Worm (Caenorhabditis elegans) whole organism, early embryonic: ENCODE measurements around the gene oat-1.

Experiments
- B0310.2 ChIP-seq: sonication (generic microtip); optimal IDR thresholded peaks from 2 replicates; lab custom pipeline; 2016; ENCODE audit warnings: mild to moderate bottlenecking, missing genetic modification characterization, missing compliant biosample characterization
- F13C5.2 ChIP-seq: sonication (generic microtip); optimal IDR thresholded peaks from 2 replicates; lab custom pipeline; 2017; ENCODE audit warnings: mild to moderate bottlenecking, missing genetic modification characterization, inconsistent platforms, missing compliant biosample characterization
- aly-1 ChIP-seq: sonication (generic microtip); optimal IDR thresholded peaks from 2 replicates; lab custom pipeline; 2016; ENCODE audit warnings: missing genetic modification characterization, missing compliant biosample characterization
- ama-1 ChIP-seq: fragments of 150-350 bp; optimal IDR thresholded peaks from 2 replicates; lab custom pipeline; 2014
- ceh-13 ChIP-seq: fragments of 200-800 bp; sonication (Bioruptor generic); optimal IDR thresholded peaks from 2 replicates; lab custom pipeline; 2018; ENCODE audit warnings: mild to moderate bottlenecking, missing genetic modification characterization, missing compliant biosample characterization
- ceh-36 ChIP-seq: sonication (generic microtip); optimal IDR thresholded peaks from 2 replicates; lab custom pipeline; 2016; ENCODE audit warnings: missing genetic modification characterization, inconsistent platforms, missing compliant biosample characterization
- ets-7 ChIP-seq: sonication (generic microtip); optimal IDR thresholded peaks from 2 replicates; lab custom pipeline; 2016; ENCODE audit warnings: missing genotype, missing genetic modification characterization, missing compliant biosample characterization
- flt-1 ChIP-seq: fragments of 200-800 bp; sonication (Bioruptor generic); IDR thresholded peaks from 2 replicates; pipeline ENCODE4 v1.3.6; 2022; ENCODE audit warnings: missing genetic modification characterization, missing compliant biosample characterization
- hmbx-1 ChIP-seq: sonication (generic microtip); optimal IDR thresholded peaks from 2 replicates; lab custom pipeline; 2016; ENCODE audit warnings: mild to moderate bottlenecking, missing genetic modification characterization, missing compliant biosample characterization
- hmg-4 ChIP-seq: fragments of 200-800 bp; sonication (Bioruptor generic); optimal IDR thresholded peaks from 2 replicates; lab custom pipeline; 2018; ENCODE audit warnings: mild to moderate bottlenecking, missing genetic modification characterization, missing compliant biosample characterization
- hnd-1 ChIP-seq: sonication (generic microtip); optimal IDR thresholded peaks from 2 replicates; lab custom pipeline; 2016; ENCODE audit warnings: missing genetic modification characterization, missing compliant biosample characterization
- pes-1 ChIP-seq: fragments of 200-800 bp; sonication (Bioruptor generic); IDR thresholded peaks from 2 replicates; pipeline ENCODE4 v1.3.6; 2022; ENCODE audit warnings: missing genetic modification reagents, missing genetic modification characterization, missing compliant biosample characterization
- scrt-1 ChIP-seq: fragments of 200-800 bp; sonication (Bioruptor generic); IDR thresholded peaks from 2 replicates; pipeline ENCODE4 v1.3.6; 2022; ENCODE audit warnings: missing genetic modification characterization, missing compliant biosample characterization
- sea-1 ChIP-seq: fragments of 200-800 bp; sonication (Bioruptor generic); conservative IDR thresholded peaks from 2 replicates; pipeline ENCODE4 v1.3.6; 2022; ENCODE audit warnings: missing genetic modification characterization, missing compliant biosample characterization
- tbx-11 ChIP-seq: fragments of 200-800 bp; sonication (Bioruptor generic); IDR thresholded peaks from 2 replicates; pipeline ENCODE4 v1.3.6; 2022; ENCODE audit warnings: missing genetic modification characterization, missing compliant biosample characterization
- tbx-37 ChIP-seq: fragments of 200-800 bp; sonication (Bioruptor generic); conservative IDR thresholded peaks from 2 replicates; pipeline ENCODE4 v1.3.6; 2022; ENCODE audit warnings: missing genetic modification reagents, missing genetic modification characterization, missing compliant biosample characterization
- tra-4 ChIP-seq: sonication (generic microtip); optimal IDR thresholded peaks from 2 replicates; lab custom pipeline; 2017; ENCODE audit warnings: missing genetic modification characterization, missing compliant biosample characterization

oat-1 gene

ce11 chrIV:8472493-8472892, at the start of gene oat-1:
oat-1 (minus strand) TSS chrIV:8472593.
- no peak for TF ChIP-seq B0310.2 (tag; lab: Kevin White, UChicago)
- TF ChIP-seq tbx-11: no peak
- TF ChIP-seq ets-7 (tag; lab: Kevin White, UChicago): no peak
- TF ChIP-seq F13C5.2 (tag; lab: Kevin White, UChicago): no peak
- TF ChIP-seq flt-1 (GFP tag; lab: Robert Waterston, UW): no peak
- no peak for TF ChIP-seq tbx-37 (GFP tag; lab: Robert Waterston, UW)

DNA sequence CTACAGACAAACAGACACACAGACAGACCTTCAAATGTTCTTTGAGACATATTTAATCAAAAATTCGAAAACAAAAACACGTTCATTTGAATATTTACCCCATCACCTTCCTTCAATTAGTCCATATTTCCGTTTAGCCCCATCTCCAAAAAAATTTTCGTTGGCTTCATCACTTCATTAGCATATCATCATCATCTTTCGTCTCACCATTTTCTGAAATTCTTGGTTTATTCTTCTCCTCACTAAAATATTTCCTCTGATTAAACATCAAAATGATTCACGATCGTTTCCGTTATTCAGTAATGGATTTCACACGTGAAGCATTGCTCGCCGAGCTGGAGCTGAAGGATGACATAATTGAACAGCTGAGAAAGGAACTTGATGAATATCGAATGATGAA, 48.2 kb upstream of the oat-1 start, which contains the start of gene pkg-2:
pkg-2 (plus strand) TSS at position 301 of the 400 bp plus-strand sequence.
- TF ChIP-seq ceh-36 (tag; lab: Kevin White, UChicago) (no peak), ets-7 (tag; lab: Kevin White, UChicago) (no peak), tra-4 (no peak), flt-1 (GFP tag; lab: Robert Waterston, UW) (no peak), aly-1 (tag; lab: Kevin White, UChicago) (no peak), ama-1 (lab: Kevin White, UChicago) (no peak), B0310.2 (tag; lab: Kevin White, UChicago) (no peak), tbx-37 (GFP tag; lab: Robert Waterston, UW) (no peak), ceh-13 (GFP tag; lab: Kevin White, UChicago) (no peak), hmbx-1 (tag; lab: Kevin White, UChicago) (no peak), scrt-1 (GFP tag; lab: Robert Waterston, UW) (no peak), tbx-11 (no peak), F13C5.2 (tag; lab: Kevin White, UChicago) (no peak), pes-1 (no peak), hnd-1 (no peak)

DNA sequence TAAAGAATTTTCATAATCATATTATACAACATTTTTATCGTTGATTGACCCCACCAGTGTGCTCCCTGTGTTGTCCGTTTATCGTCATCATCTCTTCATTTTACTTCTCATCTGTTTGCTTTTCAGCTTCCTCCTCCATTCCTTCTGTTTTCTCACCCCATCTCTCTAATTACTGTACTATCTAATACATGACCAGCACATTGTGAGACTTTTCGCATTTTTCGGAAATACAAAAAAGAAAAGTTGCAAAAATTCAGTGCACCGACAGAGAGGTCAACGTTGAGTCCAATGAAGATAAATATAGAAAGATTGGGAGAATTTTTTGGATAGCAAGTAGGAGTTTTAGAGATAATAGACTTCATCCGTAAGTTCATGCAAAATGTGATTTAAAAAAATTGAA, 47.6 kb upstream of the oat-1 start:
- no peak for TF ChIP-seq aly-1 (tag; lab: Kevin White, UChicago)
- TF ChIP-seq sea-1 (GFP tag; lab: Robert Waterston, UW): no peak
- TF ChIP-seq tbx-37 (GFP tag; lab: Robert Waterston, UW): no peak
- no peak for TF ChIP-seq B0310.2 (tag; lab: Kevin White, UChicago)
- no peak for TF ChIP-seq tbx-11
- TF ChIP-seq hmg-4: no peak
- no peak for TF ChIP-seq flt-1 (GFP tag; lab: Robert Waterston, UW)
- no peak for TF ChIP-seq ceh-36 (tag; lab: Kevin White, UChicago)
- no peak for TF ChIP-seq scrt-1 (GFP tag; lab: Robert Waterston, UW)
- no peak for TF ChIP-seq ets-7 (tag; lab: Kevin White, UChicago)
- no peak for TF ChIP-seq ama-1 (lab: Kevin White, UChicago)
- TF ChIP-seq tra-4: no peak
- no peak for TF ChIP-seq F13C5.2 (tag; lab: Kevin White, UChicago)
- TF ChIP-seq hnd-1: no peak
- no peak for TF ChIP-seq hmbx-1 (tag; lab: Kevin White, UChicago)
- no peak for TF ChIP-seq pes-1
- TF ChIP-seq ceh-13 (GFP tag; lab: Kevin White, UChicago): no peak

- TF ChIP-seq ets-7 (tag; lab: Kevin White, UChicago) (no peak), flt-1 (GFP tag; lab: Robert Waterston, UW) (no peak), B0310.2 (tag; lab: Kevin White, UChicago) (no peak), hmbx-1 (tag; lab: Kevin White, UChicago) (no peak), ceh-13 (GFP tag; lab: Kevin White, UChicago) (no peak), ama-1 (lab: Kevin White, UChicago) (no peak), ceh-36 (tag; lab: Kevin White, UChicago) (no peak), hnd-1 (no peak), pes-1 (no peak), aly-1 (tag; lab: Kevin White, UChicago) (no peak), tra-4 (no peak), tbx-11 (no peak)
Observed at ce11 chrIV:8514546-8514945, 42.2 kb upstream of the oat-1 start.

ce11 chrIV:8513619-8514018, 41.2 kb upstream of the oat-1 start, which contains the start of gene cks-1:
cks-1 (plus strand) TSS chrIV:8513919.
- TF ChIP-seq ceh-13 (GFP tag; lab: Kevin White, UChicago) (no peak), B0310.2 (tag; lab: Kevin White, UChicago) (no peak), sea-1 (GFP tag; lab: Robert Waterston, UW) (no peak), hmg-4 (no peak), tbx-37 (GFP tag; lab: Robert Waterston, UW) (no peak), ama-1 (lab: Kevin White, UChicago) (no peak), aly-1 (tag; lab: Kevin White, UChicago) (no peak), flt-1 (GFP tag; lab: Robert Waterston, UW) (no peak), hmbx-1 (tag; lab: Kevin White, UChicago) (no peak), F13C5.2 (tag; lab: Kevin White, UChicago) (no peak), tbx-11 (no peak), ets-7 (tag; lab: Kevin White, UChicago) (no peak), hnd-1 (no peak)

- no peak for TF ChIP-seq ceh-13 (GFP tag; lab: Kevin White, UChicago)
- TF ChIP-seq flt-1 (GFP tag; lab: Robert Waterston, UW): no peak
- TF ChIP-seq tbx-37 (GFP tag; lab: Robert Waterston, UW): no peak
Observed at ce11 chrIV:8512679-8513078, 40.3 kb upstream of the oat-1 start, which contains the start of gene C09G4.4. C09G4.4 (plus strand) TSS chrIV:8512979.

DNA sequence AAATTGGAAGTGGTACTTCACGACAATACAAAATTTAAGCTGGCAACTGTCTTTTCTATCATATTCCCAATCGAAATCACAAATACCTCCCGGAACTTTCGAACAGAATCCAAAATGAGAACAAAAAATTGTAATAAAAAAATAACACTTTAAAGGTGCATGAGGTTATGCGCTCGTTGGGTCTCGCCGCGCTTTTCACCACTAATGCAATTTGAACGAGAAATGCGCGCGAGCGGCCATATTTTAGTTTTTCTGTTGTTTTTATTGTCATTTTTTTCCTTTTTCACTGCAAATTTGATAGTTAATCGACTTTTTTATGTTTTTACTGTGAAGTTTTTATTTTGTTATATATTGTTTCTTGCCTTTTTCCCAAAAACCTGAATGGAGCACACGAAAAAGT, 38.7 kb upstream of the oat-1 start, which contains the start of gene mes-6:
mes-6 (plus strand) TSS at position 229 of the 400 bp plus-strand sequence.
- TF ChIP-seq F13C5.2 (tag; lab: Kevin White, UChicago) (no peak), aly-1 (tag; lab: Kevin White, UChicago) (no peak), hmg-4 (no peak), tbx-11 (no peak), tbx-37 (GFP tag; lab: Robert Waterston, UW) (no peak), tra-4 (no peak), ceh-13 (GFP tag; lab: Kevin White, UChicago) (no peak)
